Fruit fly (Drosophila melanogaster) whole organism, wandering third instar larva: ENCODE results near the gene CAH1.
A peak's percentile ranks its signal among the peaks of the same experiment; 100 is the strongest.

Experiments
- Abd-B ChIP-seq: fragments of >200 bp; optimal IDR thresholded peaks from 2 replicates; lab custom pipeline; 2017; ENCODE audit warnings: missing biosample characterization, missing genetic modification characterization
- CG32264 ChIP-seq: fragments of 200-800 bp; sonication (Bioruptor generic); optimal IDR thresholded peaks from 2 replicates; lab custom pipeline; 2016; ENCODE audit warnings: missing biosample characterization, missing genetic modification characterization
- CrebA ChIP-seq: fragments of 200-800 bp; sonication (Bioruptor generic); optimal IDR thresholded peaks from 2 replicates; lab custom pipeline; 2016; ENCODE audit warnings: missing biosample characterization, mild to moderate bottlenecking, missing genetic modification characterization, borderline replicate concordance
- Dfd ChIP-seq: fragments of >200 bp; optimal IDR thresholded peaks from 2 replicates; lab custom pipeline; 2017; ENCODE audit warnings: missing biosample characterization, missing genetic modification characterization
- Dif ChIP-seq: fragments of 200-275, 200-300 bp; sonication (Bioruptor generic); optimal IDR thresholded peaks from 2 replicates; lab custom pipeline; 2018; ENCODE audit warnings: missing biosample characterization, missing genetic modification characterization; ENCODE audit not compliant: partially characterized antibody
- GATAd ChIP-seq: sonication (Bioruptor generic); optimal IDR thresholded peaks from 2 replicates; lab custom pipeline; 2016; ENCODE audit warnings: missing biosample characterization, missing genetic modification characterization
- HLH106 ChIP-seq: fragments of 200-800 bp; optimal IDR thresholded peaks from 3 replicates; lab custom pipeline; 2019; ENCODE audit warnings: missing biosample characterization, mild to moderate bottlenecking, missing genetic modification characterization, moderate library complexity
- Hnf4 ChIP-seq: fragments of 200-800 bp; sonication (Bioruptor generic); optimal IDR thresholded peaks from 2 replicates; lab custom pipeline; 2016; ENCODE audit warnings: missing biosample characterization, mild to moderate bottlenecking, missing genetic modification characterization
- Hr78 ChIP-seq: fragments of >200 bp; optimal IDR thresholded peaks from 2 replicates; lab custom pipeline; 2017; ENCODE audit warnings: missing biosample characterization, missing genetic modification characterization
- Hr83 ChIP-seq: fragments of 200-300 bp; sonication (Bioruptor generic); optimal IDR thresholded peaks from 2 replicates; lab custom pipeline; 2016; ENCODE audit warnings: missing biosample characterization, mild to moderate bottlenecking, missing genetic modification characterization, moderate library complexity; ENCODE audit not compliant: poor library complexity, severe bottlenecking
- Jra ChIP-seq: sonication (Bioruptor generic); optimal IDR thresholded peaks from 2 replicates; lab custom pipeline; 2016; ENCODE audit warnings: missing biosample characterization, missing genetic modification characterization
- Mio ChIP-seq: sonication (Bioruptor generic); optimal IDR thresholded peaks from 2 replicates; lab custom pipeline; 2016; ENCODE audit warnings: missing biosample characterization, missing genetic modification characterization
- Myc ChIP-seq: fragments of >200 bp; optimal IDR thresholded peaks from 2 replicates; lab custom pipeline; 2017
- N ChIP-seq: fragments of >200 bp; optimal IDR thresholded peaks from 2 replicates; lab custom pipeline; 2018; ENCODE audit warnings: missing biosample characterization, missing external identifiers, missing genetic modification characterization
- OdsH ChIP-seq: fragments of 200-800 bp; sonication (Bioruptor generic); optimal IDR thresholded peaks from 2 replicates; lab custom pipeline; 2016; ENCODE audit warnings: missing biosample characterization, mild to moderate bottlenecking, missing genetic modification characterization
- Rel ChIP-seq, 2 experiments: fragments of 200-800 bp; sonication (Bioruptor generic) in 1 of 2; optimal IDR thresholded peaks; 2 replicates in 1 of 2; 3 replicates in 1 of 2; lab custom pipeline; 2016 to 2019; ENCODE audit warnings: mild to moderate bottlenecking in 2 of 2, missing biosample characterization in 2 of 2, missing genetic modification characterization in 2 of 2, moderate library complexity in 1 of 2
- Sp1 ChIP-seq: fragments of 200-800 bp; sonication (Bioruptor generic); optimal IDR thresholded peaks from 3 replicates; lab custom pipeline; 2019; ENCODE audit warnings: missing biosample characterization, mild to moderate bottlenecking, missing genetic modification characterization, moderate library complexity
- Vsx2 ChIP-seq: fragments of 200-300, 225-300 bp; sonication (Bioruptor generic); optimal IDR thresholded peaks from 2 replicates; lab custom pipeline; 2018; ENCODE audit warnings: missing biosample characterization, missing genetic modification characterization; ENCODE audit not compliant: partially characterized antibody
- br ChIP-seq: fragments of 200-800 bp; sonication (Bioruptor generic); optimal IDR thresholded peaks from 2 replicates; lab custom pipeline; 2016; ENCODE audit warnings: missing biosample characterization, missing genetic modification characterization
- brk ChIP-seq: fragments of 200-800 bp; sonication (Bioruptor generic); optimal IDR thresholded peaks from 2 replicates; lab custom pipeline; 2016; ENCODE audit warnings: missing biosample characterization, mild to moderate bottlenecking, missing genetic modification characterization
- dl ChIP-seq, 2 experiments: fragments of 175-275, 200-275 bp in 1 of 2; fragments of 200-275 bp in 1 of 2; sonication (Bioruptor generic); optimal IDR thresholded peaks; lab custom pipeline; 2018; ENCODE audit warnings: mild to moderate bottlenecking in 2 of 2, missing biosample characterization in 2 of 2, missing genetic modification characterization in 2 of 2, moderate library complexity in 2 of 2; ENCODE audit not compliant: partially characterized antibody in 2 of 2, insufficient read depth in 1 of 2
- dmrt93B ChIP-seq: fragments of 200-800 bp; sonication (Bioruptor generic); optimal IDR thresholded peaks from 2 replicates; lab custom pipeline; 2018; ENCODE audit warnings: missing biosample characterization, mild to moderate bottlenecking, missing genetic modification characterization
- dsf ChIP-seq: sonication (Bioruptor generic); optimal IDR thresholded peaks from 2 replicates; lab custom pipeline; 2016; ENCODE audit warnings: missing biosample characterization, missing genetic modification characterization, borderline replicate concordance
- ey ChIP-seq: fragments of 200-800 bp; sonication (Bioruptor generic); optimal IDR thresholded peaks from 2 replicates; lab custom pipeline; 2016; ENCODE audit warnings: missing biosample characterization, missing genetic modification characterization
- foxo ChIP-seq, 2 experiments: fragments of 200-800 bp; sonication (Bioruptor generic); optimal IDR thresholded peaks; 2 replicates in 1 of 2; 3 replicates in 1 of 2; lab custom pipeline; 2016 to 2017; ENCODE audit warnings: missing biosample characterization in 2 of 2, missing genetic modification characterization in 2 of 2
- fru ChIP-seq: fragments of 200-800 bp; sonication (Bioruptor generic); optimal IDR thresholded peaks from 3 replicates; lab custom pipeline; 2016; ENCODE audit warnings: missing biosample characterization, mild to moderate bottlenecking, missing genetic modification characterization
- h ChIP-seq: fragments of 200-800 bp; sonication (Bioruptor generic); optimal IDR thresholded peaks from 3 replicates; lab custom pipeline; 2016; ENCODE audit warnings: missing biosample characterization, mild to moderate bottlenecking, missing genetic modification characterization
- lola ChIP-seq: fragments of >200 bp; optimal IDR thresholded peaks from 2 replicates; lab custom pipeline; 2017; ENCODE audit warnings: missing biosample characterization, missing genetic modification characterization
- pan ChIP-seq: fragments of >200 bp; optimal IDR thresholded peaks from 2 replicates; lab custom pipeline; 2017
- psq ChIP-seq: fragments of 200-800 bp; sonication (Bioruptor generic); optimal IDR thresholded peaks from 3 replicates; lab custom pipeline; 2017; ENCODE audit warnings: missing biosample characterization, mild to moderate bottlenecking, missing genetic modification characterization, moderate library complexity
- rgr ChIP-seq: fragments of 200-800 bp; sonication (Bioruptor generic); optimal IDR thresholded peaks from 3 replicates; lab custom pipeline; 2016; ENCODE audit warnings: missing biosample characterization, mild to moderate bottlenecking, missing genetic modification characterization
- sage ChIP-seq: fragments of 200-800 bp; sonication (Bioruptor generic); optimal IDR thresholded peaks from 2 replicates; lab custom pipeline; 2016; ENCODE audit warnings: missing biosample characterization, mild to moderate bottlenecking, missing genetic modification characterization
- sv ChIP-seq: fragments of 200-800 bp; sonication (Bioruptor generic); optimal IDR thresholded peaks from 3 replicates; lab custom pipeline; 2016; ENCODE audit warnings: missing biosample characterization, missing genetic modification characterization
- tai ChIP-seq: sonication (Bioruptor generic); optimal IDR thresholded peaks from 2 replicates; lab custom pipeline; 2016; ENCODE audit warnings: missing biosample characterization, missing genetic modification characterization
- usp ChIP-seq: fragments of >200 bp; optimal IDR thresholded peaks from 2 replicates; lab custom pipeline; 2017; ENCODE audit warnings: missing biosample characterization, missing genetic modification characterization
- woc ChIP-seq: sonication (Bioruptor generic); optimal IDR thresholded peaks from 2 replicates; lab custom pipeline; 2016; ENCODE audit warnings: missing biosample characterization, mild to moderate bottlenecking, missing genetic modification characterization

CAH1 gene

DNA sequence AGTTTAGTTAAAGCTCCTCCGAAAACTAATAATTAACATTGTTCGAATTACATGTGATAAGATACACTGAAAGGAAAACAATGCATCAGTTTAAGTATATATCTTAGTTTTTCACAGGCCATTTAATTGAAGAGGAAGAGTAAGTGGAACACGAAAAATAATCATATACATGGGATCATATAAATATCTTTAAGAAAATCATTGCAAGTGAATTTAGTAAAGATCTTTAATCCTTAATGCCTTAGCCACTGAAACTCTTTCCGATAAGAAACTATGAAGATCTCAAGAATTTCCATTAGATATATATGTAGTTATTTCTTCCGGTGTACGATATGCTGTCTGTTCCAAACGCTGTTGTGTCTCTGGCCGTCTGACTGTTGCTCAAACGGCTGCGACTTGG lies 24.8 kb upstream of the CAH1 start:
- TF ChIP-seq ey (GFP tag; lab: Kevin White, UChicago) (peak; percentile 7), Hnf4 (GFP tag; lab: Kevin White, UChicago) (peak; percentile 12), rgr (GFP tag; lab: Kevin White, UChicago) (peak; percentile 13), psq (no peak), sv (GFP tag; lab: Kevin White, UChicago) (peak; percentile 21), Sp1 (no peak)

DNA sequence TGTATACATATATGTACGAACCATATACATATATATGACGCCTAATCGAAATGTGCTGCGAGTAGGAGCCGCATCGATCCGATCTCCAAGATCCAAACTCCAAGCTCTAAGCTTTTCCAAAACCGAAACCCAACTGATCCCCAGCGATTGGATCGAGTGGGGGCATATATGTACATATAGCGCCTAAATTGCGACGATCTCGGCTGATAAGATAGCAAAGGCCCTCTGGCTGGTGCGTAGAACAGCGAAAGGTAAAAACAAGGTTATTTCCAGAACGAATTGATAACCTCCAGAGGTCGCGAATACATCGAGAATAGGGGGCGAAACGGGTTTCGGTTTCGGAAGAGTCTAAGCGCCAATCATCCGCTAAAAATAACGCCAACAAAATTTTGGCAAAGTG lies 24.3 kb upstream of the CAH1 start:
- TF ChIP-seq br (GFP tag; lab: Kevin White, UChicago) (no peak), Abd-B (GFP tag; lab: Kevin White, UChicago) (no peak), Rel (GFP tag; optimal IDR thresholded peaks at IDR 0.05; lab: Kevin White, UChicago) (no peak), Rel (tag; optimal IDR thresholded peaks at IDR 0.05; lab: Kevin White, UChicago) (no peak), Jra (GFP tag; lab: Kevin White, UChicago) (no peak), Dfd (GFP tag; lab: Kevin White, UChicago) (no peak), CG32264 (GFP tag; lab: Kevin White, UChicago) (no peak), dl (GFP tag; optimal IDR thresholded peaks at IDR 0.05; lab: Kevin White, UChicago; ENCODE audit: insufficient read depth in 1 of 2, partially characterized antibody in 2 of 2) (no peak), h (GFP tag; lab: Kevin White, UChicago) (no peak), pan (lab: Kevin White, UChicago) (no peak), lola (GFP tag; lab: Kevin White, UChicago) (no peak), CrebA (GFP tag; lab: Kevin White, UChicago) (no peak), usp (GFP tag; lab: Kevin White, UChicago) (no peak), fru (GFP tag; lab: Kevin White, UChicago) (no peak), ey (GFP tag; lab: Kevin White, UChicago) (no peak), foxo (GFP tag; optimal IDR thresholded peaks at IDR 0.05; lab: Kevin White, UChicago) (no peak)

DNA sequence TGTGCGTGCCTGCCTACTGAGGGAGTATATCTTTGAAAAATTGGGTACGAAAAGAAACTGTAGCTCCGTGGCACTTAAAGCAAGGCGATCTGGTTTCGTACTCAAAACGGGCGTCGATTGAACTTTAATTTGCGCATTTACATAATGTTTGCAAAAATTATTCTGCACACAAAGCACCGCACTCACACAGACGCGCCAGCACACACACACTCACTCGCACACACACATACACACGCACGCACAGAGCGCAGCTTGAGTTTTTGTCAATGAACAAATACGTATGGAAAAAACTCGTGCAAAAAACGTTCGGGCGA lies 23.7 kb upstream of the CAH1 start:
- peak; percentile 34 for TF ChIP-seq Dfd (GFP tag; lab: Kevin White, UChicago)
- no peak for TF ChIP-seq Rel (GFP tag; optimal IDR thresholded peaks at IDR 0.05; lab: Kevin White, UChicago)
- TF ChIP-seq Rel (tag; optimal IDR thresholded peaks at IDR 0.05; lab: Kevin White, UChicago), result peak; percentile 39
- TF ChIP-seq Hr83 (GFP tag; lab: Kevin White, UChicago), result peak; percentile 85
- no peak for TF ChIP-seq usp (GFP tag; lab: Kevin White, UChicago)
- peak; percentile 46 for TF ChIP-seq Dif
- no peak for TF ChIP-seq GATAd (GFP tag; lab: Kevin White, UChicago)
- TF ChIP-seq Hnf4 (GFP tag; lab: Kevin White, UChicago), result no peak
- peak in 1 of 2 experiments; percentile 39 for TF ChIP-seq dl (GFP tag; optimal IDR thresholded peaks at IDR 0.05; lab: Kevin White, UChicago; ENCODE audit: insufficient read depth in 1 of 2, partially characterized antibody in 2 of 2)

DNA sequence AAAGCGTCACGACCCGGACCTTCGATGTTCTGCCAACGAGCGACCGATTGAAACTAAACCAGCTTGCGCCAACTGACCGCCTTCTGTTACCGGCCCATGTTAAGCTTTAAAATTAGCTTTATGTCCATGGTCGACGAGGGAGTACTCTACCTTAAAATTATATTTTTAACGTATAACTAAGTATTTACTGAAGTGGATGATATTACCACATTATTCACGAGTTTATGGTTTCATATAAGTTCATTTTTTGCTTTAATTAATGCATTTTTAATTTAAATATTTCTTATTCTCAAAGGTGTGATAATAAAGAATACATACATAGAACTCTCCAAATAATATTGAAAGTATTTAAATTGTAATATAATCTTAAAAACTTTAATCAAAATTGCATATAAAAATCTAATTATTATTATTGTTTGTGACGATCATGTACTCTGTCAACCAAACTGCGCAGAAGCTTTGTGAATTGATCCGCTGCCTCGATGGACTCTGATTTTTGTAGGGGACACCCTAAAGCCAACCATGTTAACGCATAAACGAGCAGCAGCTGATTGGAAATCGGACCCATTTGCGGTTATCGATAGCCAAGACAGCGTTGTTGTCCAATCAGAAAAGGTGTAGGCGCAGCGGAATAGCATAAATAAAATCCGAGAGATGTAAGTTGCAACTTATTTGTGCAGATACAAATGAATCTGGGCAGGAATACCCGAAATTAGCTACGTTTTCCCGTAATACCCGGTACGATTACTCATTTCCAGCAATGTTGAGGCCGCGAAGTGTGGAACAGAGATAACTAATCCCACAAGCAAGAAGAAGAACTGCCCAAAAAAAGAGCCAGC lies 23.1 kb upstream of the CAH1 start, which contains the start of the genes CG9008 and p38b:
TSS of gene CG9008 (minus strand) at position 57 of the 839 bp plus-strand sequence.
TSS of gene p38b (plus strand) at position 581 of the 839 bp plus-strand sequence.
- TF ChIP-seq sage (GFP tag; lab: Kevin White, UChicago) (peak; percentile 79), psq (peak; percentile 84), brk (GFP tag; lab: Kevin White, UChicago) (no peak), Abd-B (GFP tag; lab: Kevin White, UChicago) (no peak), N (GFP tag; lab: Kevin White, UChicago) (no peak), Hnf4 (GFP tag; lab: Kevin White, UChicago) (peak; percentile 39), CrebA (GFP tag; lab: Kevin White, UChicago) (no peak), usp (GFP tag; lab: Kevin White, UChicago) (no peak), sv (GFP tag; lab: Kevin White, UChicago) (peak; percentile 65), tai (GFP tag; lab: Kevin White, UChicago) (no peak), pan (lab: Kevin White, UChicago) (no peak), dsf (GFP tag; lab: Kevin White, UChicago) (peak; percentile 18), Hr78 (GFP tag; lab: Kevin White, UChicago) (no peak), lola (GFP tag; lab: Kevin White, UChicago) (no peak), fru (GFP tag; lab: Kevin White, UChicago) (peak; percentile 78), GATAd (GFP tag; lab: Kevin White, UChicago) (no peak), Dif (no peak), dl (GFP tag; optimal IDR thresholded peaks at IDR 0.05; lab: Kevin White, UChicago; ENCODE audit: insufficient read depth in 1 of 2, partially characterized antibody in 2 of 2) (no peak), dmrt93B (GFP tag; lab: Kevin White, UChicago) (no peak), ey (GFP tag; lab: Kevin White, UChicago) (peak; percentile 26), HLH106 (peak; percentile 89), Rel (GFP tag; optimal IDR thresholded peaks at IDR 0.05; lab: Kevin White, UChicago) (peak; percentile 23), Rel (tag; optimal IDR thresholded peaks at IDR 0.05; lab: Kevin White, UChicago) (peak; percentile 8), Vsx2 (GFP tag; lab: Kevin White, UChicago) (no peak), Jra (GFP tag; lab: Kevin White, UChicago) (no peak), Dfd (GFP tag; lab: Kevin White, UChicago) (no peak), br (GFP tag; lab: Kevin White, UChicago) (peak; percentile 42), OdsH (peak; percentile 76), Sp1 (peak; percentile 93), Mio (no peak), rgr (GFP tag; lab: Kevin White, UChicago) (peak; percentile 58), foxo (GFP tag; optimal IDR thresholded peaks at IDR 0.05; lab: Kevin White, UChicago) (peak in 1 of 2 experiments; percentile 87), CG32264 (GFP tag; lab: Kevin White, UChicago) (peak; percentile 39), Myc (lab: Kevin White, UChicago) (no peak), h (GFP tag; lab: Kevin White, UChicago) (peak; percentile 69), woc (GFP tag; lab: Kevin White, UChicago) (peak; percentile 86), Hr83 (GFP tag; lab: Kevin White, UChicago) (peak; percentile 74)
